Worm (Caenorhabditis elegans) whole organism, early embryonic: ENCODE data around the gene K02D3.1.
A peak's percentile ranks its signal among the peaks of the same experiment; 100 is the strongest.

ENCODE experiments used
- B0310.2 ChIP-seq: sonication (generic microtip); optimal IDR thresholded peaks from 2 replicates; lab custom pipeline; 2016; ENCODE audit warnings: mild to moderate bottlenecking, missing genetic modification characterization, missing compliant biosample characterization
- F13C5.2 ChIP-seq: sonication (generic microtip); optimal IDR thresholded peaks from 2 replicates; lab custom pipeline; 2017; ENCODE audit warnings: mild to moderate bottlenecking, missing genetic modification characterization, inconsistent platforms, missing compliant biosample characterization
- aly-1 ChIP-seq: sonication (generic microtip); optimal IDR thresholded peaks from 2 replicates; lab custom pipeline; 2016; ENCODE audit warnings: missing genetic modification characterization, missing compliant biosample characterization
- ama-1 ChIP-seq: fragments of 150-350 bp; optimal IDR thresholded peaks from 2 replicates; lab custom pipeline; 2014
- ceh-13 ChIP-seq: fragments of 200-800 bp; sonication (Bioruptor generic); optimal IDR thresholded peaks from 2 replicates; lab custom pipeline; 2018; ENCODE audit warnings: mild to moderate bottlenecking, missing genetic modification characterization, missing compliant biosample characterization
- ceh-36 ChIP-seq: sonication (generic microtip); optimal IDR thresholded peaks from 2 replicates; lab custom pipeline; 2016; ENCODE audit warnings: missing genetic modification characterization, inconsistent platforms, missing compliant biosample characterization
- ets-7 ChIP-seq: sonication (generic microtip); optimal IDR thresholded peaks from 2 replicates; lab custom pipeline; 2016; ENCODE audit warnings: missing genotype, missing genetic modification characterization, missing compliant biosample characterization
- flt-1 ChIP-seq: fragments of 200-800 bp; sonication (Bioruptor generic); IDR thresholded peaks from 2 replicates; pipeline ENCODE4 v1.3.6; 2022; ENCODE audit warnings: missing genetic modification characterization, missing compliant biosample characterization
- hmbx-1 ChIP-seq: sonication (generic microtip); optimal IDR thresholded peaks from 2 replicates; lab custom pipeline; 2016; ENCODE audit warnings: mild to moderate bottlenecking, missing genetic modification characterization, missing compliant biosample characterization
- hmg-4 ChIP-seq: fragments of 200-800 bp; sonication (Bioruptor generic); optimal IDR thresholded peaks from 2 replicates; lab custom pipeline; 2018; ENCODE audit warnings: mild to moderate bottlenecking, missing genetic modification characterization, missing compliant biosample characterization
- hnd-1 ChIP-seq: sonication (generic microtip); optimal IDR thresholded peaks from 2 replicates; lab custom pipeline; 2016; ENCODE audit warnings: missing genetic modification characterization, missing compliant biosample characterization
- pes-1 ChIP-seq: fragments of 200-800 bp; sonication (Bioruptor generic); IDR thresholded peaks from 2 replicates; pipeline ENCODE4 v1.3.6; 2022; ENCODE audit warnings: missing genetic modification reagents, missing genetic modification characterization, missing compliant biosample characterization
- scrt-1 ChIP-seq: fragments of 200-800 bp; sonication (Bioruptor generic); IDR thresholded peaks from 2 replicates; pipeline ENCODE4 v1.3.6; 2022; ENCODE audit warnings: missing genetic modification characterization, missing compliant biosample characterization
- sea-1 ChIP-seq: fragments of 200-800 bp; sonication (Bioruptor generic); conservative IDR thresholded peaks from 2 replicates; pipeline ENCODE4 v1.3.6; 2022; ENCODE audit warnings: missing genetic modification characterization, missing compliant biosample characterization
- tbx-11 ChIP-seq: fragments of 200-800 bp; sonication (Bioruptor generic); IDR thresholded peaks from 2 replicates; pipeline ENCODE4 v1.3.6; 2022; ENCODE audit warnings: missing genetic modification characterization, missing compliant biosample characterization
- tbx-37 ChIP-seq: fragments of 200-800 bp; sonication (Bioruptor generic); conservative IDR thresholded peaks from 2 replicates; pipeline ENCODE4 v1.3.6; 2022; ENCODE audit warnings: missing genetic modification reagents, missing genetic modification characterization, missing compliant biosample characterization
- tra-4 ChIP-seq: sonication (generic microtip); optimal IDR thresholded peaks from 2 replicates; lab custom pipeline; 2017; ENCODE audit warnings: missing genetic modification characterization, missing compliant biosample characterization

The K02D3.1 gene

ce11 chrX:13728991-13729390 is 22.3 kb downstream of the K02D3.1 start:
- TF ChIP-seq hmg-4 (GFP tag; lab: Kevin White, UChicago) = no peak
- TF ChIP-seq B0310.2 = no peak
- no peak for TF ChIP-seq pes-1 (GFP tag; lab: Robert Waterston, UW)
- TF ChIP-seq hnd-1 (tag; lab: Kevin White, UChicago) = no peak
- no peak for TF ChIP-seq ets-7
- no peak for TF ChIP-seq tbx-11 (GFP tag; lab: Robert Waterston, UW)
- TF ChIP-seq flt-1 (GFP tag; lab: Robert Waterston, UW) = no peak
- no peak for TF ChIP-seq aly-1 (tag; lab: Kevin White, UChicago)
- TF ChIP-seq ceh-36 (tag; lab: Kevin White, UChicago) = no peak

ce11 chrX:13729724-13730123 is 23.0 kb downstream of the K02D3.1 start:
- no peak for TF ChIP-seq ceh-13
- no peak for TF ChIP-seq scrt-1
- TF ChIP-seq tbx-11 (GFP tag; lab: Robert Waterston, UW) = no peak
- no peak for TF ChIP-seq hmbx-1 (tag; lab: Kevin White, UChicago)
- TF ChIP-seq F13C5.2 (tag; lab: Kevin White, UChicago) = no peak
- no peak for TF ChIP-seq pes-1 (GFP tag; lab: Robert Waterston, UW)
- TF ChIP-seq hmg-4 (GFP tag; lab: Kevin White, UChicago) = no peak
- no peak for TF ChIP-seq ets-7
- TF ChIP-seq ceh-36 (tag; lab: Kevin White, UChicago) = no peak
- TF ChIP-seq tra-4 (tag; lab: Kevin White, UChicago) = no peak
- TF ChIP-seq tbx-37 (GFP tag; lab: Robert Waterston, UW) = no peak
- TF ChIP-seq hnd-1 (tag; lab: Kevin White, UChicago) = no peak
- no peak for TF ChIP-seq sea-1 (GFP tag; lab: Robert Waterston, UW)
- no peak for TF ChIP-seq aly-1 (tag; lab: Kevin White, UChicago)
- TF ChIP-seq B0310.2 = no peak
- TF ChIP-seq flt-1 (GFP tag; lab: Robert Waterston, UW) = no peak
- no peak for TF ChIP-seq ama-1 (lab: Kevin White, UChicago)

- TF ChIP-seq hmg-4 (GFP tag; lab: Kevin White, UChicago) (no peak), B0310.2 (peak; percentile 1), hmbx-1 (tag; lab: Kevin White, UChicago) (no peak), scrt-1 (no peak), pes-1 (GFP tag; lab: Robert Waterston, UW) (peak; percentile 60), ceh-13 (no peak), flt-1 (GFP tag; lab: Robert Waterston, UW) (peak; percentile 42; the same call in 1 of the 2 replicates), ets-7 (no peak), ceh-36 (tag; lab: Kevin White, UChicago) (no peak), sea-1 (GFP tag; lab: Robert Waterston, UW) (0 out of 2 replicates have a peak, but pooled peaks have one; percentile 36), tbx-37 (GFP tag; lab: Robert Waterston, UW) (peak; percentile 51; the same call in 1 of the 2 replicates), tra-4 (tag; lab: Kevin White, UChicago) (no peak), F13C5.2 (tag; lab: Kevin White, UChicago) (no peak), tbx-11 (GFP tag; lab: Robert Waterston, UW) (no peak), hnd-1 (tag; lab: Kevin White, UChicago) (no peak), aly-1 (tag; lab: Kevin White, UChicago) (no peak)
Observed at ce11 chrX:13730209-13730975, 23.7 kb downstream of the K02D3.1 start.

ce11 chrX:13736679-13737078 is 30.0 kb downstream of the K02D3.1 start:
- TF ChIP-seq ama-1 (lab: Kevin White, UChicago) (no peak), pes-1 (GFP tag; lab: Robert Waterston, UW) (no peak), hmbx-1 (tag; lab: Kevin White, UChicago) (no peak), sea-1 (GFP tag; lab: Robert Waterston, UW) (no peak), tbx-11 (GFP tag; lab: Robert Waterston, UW) (no peak), hnd-1 (tag; lab: Kevin White, UChicago) (no peak), tbx-37 (GFP tag; lab: Robert Waterston, UW) (no peak), tra-4 (tag; lab: Kevin White, UChicago) (no peak), hmg-4 (GFP tag; lab: Kevin White, UChicago) (no peak), ceh-13 (no peak), aly-1 (tag; lab: Kevin White, UChicago) (no peak), F13C5.2 (tag; lab: Kevin White, UChicago) (no peak), scrt-1 (no peak)

ce11 chrX:13739125-13739820 is 32.6 kb downstream of the K02D3.1 start:
- TF ChIP-seq tbx-37 (GFP tag; lab: Robert Waterston, UW) (no peak), ama-1 (lab: Kevin White, UChicago) (no peak), pes-1 (GFP tag; lab: Robert Waterston, UW) (no peak), sea-1 (GFP tag; lab: Robert Waterston, UW) (no peak), ets-7 (no peak), hmg-4 (GFP tag; lab: Kevin White, UChicago) (no peak), aly-1 (tag; lab: Kevin White, UChicago) (no peak), tbx-11 (GFP tag; lab: Robert Waterston, UW) (no peak), hmbx-1 (tag; lab: Kevin White, UChicago) (no peak), B0310.2 (no peak), F13C5.2 (tag; lab: Kevin White, UChicago) (no peak), ceh-36 (tag; lab: Kevin White, UChicago) (no peak), scrt-1 (no peak)

ce11 chrX:13743371-13743770 is 36.7 kb downstream of the K02D3.1 start:
- TF ChIP-seq ets-7 = no peak
- no peak for TF ChIP-seq hmg-4 (GFP tag; lab: Kevin White, UChicago)
- TF ChIP-seq scrt-1 = no peak
- no peak for TF ChIP-seq B0310.2
- TF ChIP-seq tbx-37 (GFP tag; lab: Robert Waterston, UW) = no peak
- TF ChIP-seq hnd-1 (tag; lab: Kevin White, UChicago) = no peak
- TF ChIP-seq ceh-13 = no peak
- TF ChIP-seq flt-1 (GFP tag; lab: Robert Waterston, UW) = no peak
- no peak for TF ChIP-seq tra-4 (tag; lab: Kevin White, UChicago)
- no peak for TF ChIP-seq ama-1 (lab: Kevin White, UChicago)
- TF ChIP-seq ceh-36 (tag; lab: Kevin White, UChicago) = no peak
- no peak for TF ChIP-seq hmbx-1 (tag; lab: Kevin White, UChicago)
- no peak for TF ChIP-seq F13C5.2 (tag; lab: Kevin White, UChicago)
- TF ChIP-seq aly-1 (tag; lab: Kevin White, UChicago) = no peak
- TF ChIP-seq pes-1 (GFP tag; lab: Robert Waterston, UW) = no peak
- TF ChIP-seq sea-1 (GFP tag; lab: Robert Waterston, UW) = no peak
- no peak for TF ChIP-seq tbx-11 (GFP tag; lab: Robert Waterston, UW)
